Worm (Caenorhabditis elegans): ENCODE results near the gene arrd-18.

Gene arrd-18

ce11 chrV:3269407-3269806 is 42.5 kb downstream of the arrd-18 start, which contains the start of gene T28A11.19:
TSS of gene T28A11.19 (minus strand) at chrV:3269514.
- no peak for TF ChIP-seq snpc-1.1 (tag; optimal IDR thresholded peaks at IDR 0.05; ENCODE audit: insufficient read depth)
- TF ChIP-seq aptf-2 (GFP tag; conservative IDR thresholded peaks at IDR 0.05): no peak
- no peak for TF ChIP-seq ceh-91 (GFP tag; IDR thresholded peaks at IDR 0.05)
- TF ChIP-seq nhr-90 (tag; optimal IDR thresholded peaks at IDR 0.05): no peak
- no peak for TF ChIP-seq snpc-3.4 (tag; optimal IDR thresholded peaks at IDR 0.05)
- no peak for TF ChIP-seq lag-1 (GFP tag; IDR thresholded peaks at IDR 0.05)
- TF ChIP-seq pbrm-1 (GFP tag; IDR thresholded peaks at IDR 0.05): no peak
- TF ChIP-seq chd-7 (tag; optimal IDR thresholded peaks at IDR 0.05): no peak
- no peak for TF ChIP-seq rcor-1 (GFP tag; IDR thresholded peaks at IDR 0.05)
- no peak for TF ChIP-seq ceh-79 (tag; optimal IDR thresholded peaks at IDR 0.05)
- TF ChIP-seq lin-26 (GFP tag; IDR thresholded peaks at IDR 0.05): no peak
- TF ChIP-seq hlh-12 (tag; optimal IDR thresholded peaks at IDR 0.05): no peak
- no peak for TF ChIP-seq madf-3 (GFP tag; IDR thresholded peaks at IDR 0.05)
- no peak for TF ChIP-seq zim-3 (tag; optimal IDR thresholded peaks at IDR 0.05)

- TF ChIP-seq pha-4 (tag; optimal IDR thresholded peaks at IDR 0.05) (no peak), nhr-179 (tag; optimal IDR thresholded peaks at IDR 0.05) (no peak), Y53G8AR.9 (GFP tag; conservative IDR thresholded peaks at IDR 0.05) (no peak), T07F8.4 (tag; optimal IDR thresholded peaks at IDR 0.05) (no peak), let-607 (tag; optimal IDR thresholded peaks at IDR 0.05) (no peak), hmg-1.2 (GFP tag; IDR thresholded peaks at IDR 0.05) (no peak), ccch-3 (GFP tag; optimal IDR thresholded peaks at IDR 0.05) (no peak), efl-1 (GFP tag; optimal IDR thresholded peaks at IDR 0.05) (no peak), ztf-6 (GFP tag; IDR thresholded peaks at IDR 0.05) (no peak), ekl-4 (GFP tag; IDR thresholded peaks at IDR 0.05) (no peak), attf-5 (GFP tag; optimal IDR thresholded peaks at IDR 0.05) (no peak), ceh-100 (GFP tag; IDR thresholded peaks at IDR 0.05) (no peak), F10E7.11 (tag; optimal IDR thresholded peaks at IDR 0.05) (no peak), ceh-91 (GFP tag; IDR thresholded peaks at IDR 0.05) (no peak)
These were observed 44.0 kb downstream of the arrd-18 start, which contains the start of gene T28A11.18 for ce11 chrV:3267950-3268349. TSS of gene T28A11.18 (minus strand) at chrV:3268050.

- TF ChIP-seq F55B11.4 (tag; optimal IDR thresholded peaks at IDR 0.05; ENCODE audit: borderline replicate concordance, insufficient read depth): no peak
- no peak for TF ChIP-seq nhr-90 (tag; optimal IDR thresholded peaks at IDR 0.05)
- TF ChIP-seq lsl-1 (GFP tag; optimal IDR thresholded peaks at IDR 0.05): no peak
- TF ChIP-seq unc-130 (GFP tag; optimal IDR thresholded peaks at IDR 0.05): no peak
- no peak for TF ChIP-seq F22D6.2 (tag; optimal IDR thresholded peaks at IDR 0.05)
- TF ChIP-seq attf-5 (GFP tag; optimal IDR thresholded peaks at IDR 0.05): no peak
- TF ChIP-seq efl-1 (GFP tag; optimal IDR thresholded peaks at IDR 0.05): no peak
- no peak for TF ChIP-seq somi-1 (GFP tag; optimal IDR thresholded peaks at IDR 0.05)
- no peak for TF ChIP-seq ztf-3 (GFP tag; optimal IDR thresholded peaks at IDR 0.05)
- TF ChIP-seq nfya-1 (tag; optimal IDR thresholded peaks at IDR 0.05; ENCODE audit: borderline replicate concordance, insufficient read depth): no peak
- no peak for TF ChIP-seq nfya-2 (GFP tag; IDR thresholded peaks at IDR 0.05)
- no peak for TF ChIP-seq lin-40 (tag; optimal IDR thresholded peaks at IDR 0.05)
- no peak for TF ChIP-seq lin-35 (GFP tag; optimal IDR thresholded peaks at IDR 0.05)
These were observed 45.7 kb downstream of the arrd-18 start, which contains the start of gene T28A11.17 for ce11 chrV:3266189-3266588. TSS of gene T28A11.17 (minus strand) at chrV:3266289.
